Fruit fly (Drosophila melanogaster): ENCODE data around the gene Or85d.

Or85d gene

dm6 chr3R:8517752-8518185 lies 34.6 kb upstream of the Or85d start, which contains the start of gene CG11737 (continued):
- TF ChIP-seq unc-4 (GFP tag; IDR thresholded peaks at IDR 0.05; ENCODE audit: partially characterized antibody) (0 out of 2 replicates have a peak, but pooled peaks have one; percentile 38), CG7357 (GFP tag; IDR thresholded peaks at IDR 0.05) (no peak), pzg (GFP tag; optimal IDR thresholded peaks at IDR 0.05) (peak; percentile 69), CG4424 (GFP tag; optimal IDR thresholded peaks at IDR 0.05) (no peak), CG9215 (GFP tag; IDR thresholded peaks at IDR 0.05) (no peak), knrl (GFP tag; IDR thresholded peaks at IDR 0.05; ENCODE audit: partially characterized antibody) (peak; percentile 46), dimm (GFP tag; IDR thresholded peaks at IDR 0.05) (no peak), HLH4C (GFP tag; IDR thresholded peaks at IDR 0.05; ENCODE audit: partially characterized antibody) (peak; percentile 86), CG18599 (GFP tag; optimal IDR thresholded peaks at IDR 0.05) (no peak), Sry-δ (GFP tag; optimal IDR thresholded peaks at IDR 0.05) (peak; percentile 67), Ets65A (GFP tag) (no peak), CG2889 (GFP tag; IDR thresholded peaks at IDR 0.05) (no peak), CG13287 (GFP tag; IDR thresholded peaks at IDR 0.05; ENCODE audit: partially characterized antibody) (peak; percentile 72), BEAF-32 (GFP tag; optimal IDR thresholded peaks at IDR 0.05) (peak; percentile 54), ssp (GFP tag; IDR thresholded peaks at IDR 0.05) (no peak), CG17829 (tag; optimal IDR thresholded peaks at IDR 0.05) (no peak), cad (GFP tag; optimal IDR thresholded peaks at IDR 0.05) (no peak), danr (GFP tag; IDR thresholded peaks at IDR 0.05) (no peak), Adf1 (GFP tag; IDR thresholded peaks at IDR 0.05) (peak; percentile 71), twi (tag; optimal IDR thresholded peaks at IDR 0.05) (no peak), Drgx (GFP tag; IDR thresholded peaks at IDR 0.05) (no peak; the same call in 1 of the 2 replicates), shn (GFP tag; optimal IDR thresholded peaks at IDR 0.05) (no peak), HmgZ (tag; optimal IDR thresholded peaks at IDR 0.05) (peak; percentile 50), Camta (GFP tag; optimal IDR thresholded peaks at IDR 0.05) (no peak), btn (GFP tag; optimal IDR thresholded peaks at IDR 0.05) (no peak), hth (optimal IDR thresholded peaks at IDR 0.05) (no peak), CG7745 (tag; optimal IDR thresholded peaks at IDR 0.05) (no peak), fd64A (GFP tag; optimal IDR thresholded peaks at IDR 0.05) (no peak), CG14441 (GFP tag; IDR thresholded peaks at IDR 0.05) (no peak), Dref (GFP tag; IDR thresholded peaks at IDR 0.05) (peak; percentile 99), CG13123 (GFP tag; optimal IDR thresholded peaks at IDR 0.05) (no peak), CG6254 (GFP tag; optimal IDR thresholded peaks at IDR 0.05) (no peak), schlank (tag; optimal IDR thresholded peaks at IDR 0.05) (no peak), ato (GFP tag; IDR thresholded peaks at IDR 0.05; ENCODE audit: partially characterized antibody) (peak; percentile 68), CG12236 (GFP tag; optimal IDR thresholded peaks at IDR 0.05) (no peak), Jarid2 (GFP tag; optimal IDR thresholded peaks at IDR 0.05) (peak; percentile 29), jing (GFP tag; optimal IDR thresholded peaks at IDR 0.05) (no peak), CG4820 (GFP tag; optimal IDR thresholded peaks at IDR 0.05) (no peak), row (GFP tag; IDR thresholded peaks at IDR 0.05) (no peak), Neu2 (GFP tag; optimal IDR thresholded peaks at IDR 0.05; ENCODE audit: borderline replicate concordance) (no peak), CG11695 (GFP tag; IDR thresholded peaks at IDR 0.05) (no peak), Hey (tag; optimal IDR thresholded peaks at IDR 0.05) (no peak), CG8478 (optimal IDR thresholded peaks at IDR 0.05) (no peak), CG5953 (GFP tag; IDR thresholded peaks at IDR 0.05) (no peak), CG6683 (GFP tag; optimal IDR thresholded peaks at IDR 0.05) (no peak), NfI (GFP tag; optimal IDR thresholded peaks at IDR 0.05) (no peak), ro (GFP tag; IDR thresholded peaks at IDR 0.05) (no peak), CG13775 (GFP tag; optimal IDR thresholded peaks at IDR 0.05) (no peak), CG32532 (GFP tag; IDR thresholded peaks at IDR 0.05) (peak; percentile 6; the same call in 1 of the 2 replicates), dpn (GFP tag; optimal IDR thresholded peaks at IDR 0.05) (no peak), Nf-YB (GFP tag; optimal IDR thresholded peaks at IDR 0.05) (no peak), jigr1 (GFP tag; IDR thresholded peaks at IDR 0.05) (no peak)

Data from whole organism, embryonic.